Worm (Caenorhabditis elegans): ENCODE data around the gene srb-16.

srb-16 gene

DNA sequence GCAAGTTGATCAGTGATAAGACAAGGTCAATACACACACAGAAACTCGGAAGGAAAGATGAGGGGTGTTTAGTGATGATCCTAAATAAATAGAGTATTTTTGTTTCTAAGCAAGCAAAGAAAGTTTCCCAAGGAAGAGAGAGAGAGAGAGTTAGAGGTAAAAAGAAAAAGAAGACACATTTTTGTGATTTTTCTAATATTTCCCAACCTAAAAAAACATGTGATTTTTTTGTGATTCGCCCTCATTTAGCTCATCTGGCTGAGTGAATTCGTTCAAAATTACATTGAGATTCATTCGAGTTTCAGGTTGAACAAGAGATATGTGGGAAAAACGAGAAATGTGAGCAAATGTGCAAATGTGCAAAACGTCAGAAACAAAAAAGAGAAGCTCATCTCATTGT, at the start of gene srb-16:
TSS of gene srb-16 (minus strand) at position 101 of the 400 bp plus-strand sequence.
- TF ChIP-seq sptf-1 (tag; optimal IDR thresholded peaks at IDR 0.05), result no peak
- TF ChIP-seq cnd-1 (tag; optimal IDR thresholded peaks at IDR 0.05), result no peak
- no peak for TF ChIP-seq zip-8 (tag; optimal IDR thresholded peaks at IDR 0.05)
- TF ChIP-seq elt-3 (tag; optimal IDR thresholded peaks at IDR 0.05), result no peak
- no peak for TF ChIP-seq snpc-4 (tag; optimal IDR thresholded peaks at IDR 0.05)
- TF ChIP-seq nhr-28 (tag; optimal IDR thresholded peaks at IDR 0.05), result no peak
- TF ChIP-seq sem-2 (GFP tag; optimal IDR thresholded peaks at IDR 0.05), result no peak
- TF ChIP-seq ceh-39 (tag; optimal IDR thresholded peaks at IDR 0.05), result no peak
- no peak for TF ChIP-seq pha-4 (tag; optimal IDR thresholded peaks at IDR 0.05)

DNA sequence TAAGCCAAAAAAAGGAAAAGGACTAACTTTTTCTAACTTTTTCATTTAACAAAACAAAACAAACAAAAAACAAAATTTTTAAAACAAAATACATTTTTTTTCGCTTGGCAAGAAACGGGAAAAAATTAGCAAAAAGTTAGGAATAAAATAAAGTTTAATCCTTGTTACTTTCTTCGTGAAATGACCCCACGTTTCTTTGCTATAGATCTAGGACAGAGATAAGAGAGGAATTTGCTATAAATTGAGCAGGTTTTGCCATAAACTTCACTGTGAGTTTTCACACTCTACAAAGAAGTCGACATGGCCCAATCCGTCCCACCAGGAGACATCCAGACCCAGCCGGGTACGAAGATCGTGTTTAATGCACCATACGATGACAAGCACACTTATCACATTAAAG, 48.8 kb upstream of the srb-16 start, which contains the start of gene msp-50:
TSS of gene msp-50 (plus strand) at position 301 of the 400 bp plus-strand sequence.
- TF ChIP-seq pha-4 (tag; optimal IDR thresholded peaks at IDR 0.05) (no peak), unc-62 (GFP tag; optimal IDR thresholded peaks at IDR 0.05) (no peak), mab-5 (tag; optimal IDR thresholded peaks at IDR 0.05) (no peak), bed-3 (GFP tag; optimal IDR thresholded peaks at IDR 0.05) (no peak), elt-3 (tag; optimal IDR thresholded peaks at IDR 0.05) (no peak), nhr-28 (tag; optimal IDR thresholded peaks at IDR 0.05) (no peak), zip-8 (tag; optimal IDR thresholded peaks at IDR 0.05) (no peak), nhr-76 (tag; optimal IDR thresholded peaks at IDR 0.05) (no peak), mls-2 (tag; optimal IDR thresholded peaks at IDR 0.05) (no peak)

DNA sequence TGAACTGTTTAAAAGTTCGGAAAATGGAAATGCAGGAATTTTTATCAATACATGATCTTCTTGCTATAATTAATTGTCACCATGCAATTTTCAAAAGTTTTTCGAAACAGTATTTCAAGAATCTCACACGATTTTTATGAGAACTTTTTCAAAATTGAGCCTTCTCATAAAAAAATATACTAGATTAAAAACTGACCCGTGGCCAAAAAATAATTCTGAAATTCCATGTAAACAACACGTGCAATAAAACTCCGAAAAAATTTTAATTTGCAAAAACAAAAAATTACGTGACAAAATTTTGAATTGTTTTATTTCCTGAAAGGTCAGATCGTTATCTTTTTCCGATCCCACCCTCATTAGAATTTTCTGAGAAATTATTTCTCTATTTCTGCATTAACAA, 44.8 kb upstream of the srb-16 start, which contains the start of gene C34F11.5:
TSS of gene C34F11.5 (plus strand) at position 301 of the 400 bp plus-strand sequence.
- TF ChIP-seq elt-1 (tag; optimal IDR thresholded peaks at IDR 0.05; ENCODE audit: borderline replicate concordance, insufficient read depth) (no peak), pha-4 (tag; optimal IDR thresholded peaks at IDR 0.05) (no peak), snpc-4 (tag; optimal IDR thresholded peaks at IDR 0.05) (no peak), sem-2 (GFP tag; optimal IDR thresholded peaks at IDR 0.05) (no peak), flh-1 (GFP tag; optimal IDR thresholded peaks at IDR 0.05) (no peak), nhr-12 (tag; optimal IDR thresholded peaks at IDR 0.05) (no peak), ceh-83 (GFP tag; optimal IDR thresholded peaks at IDR 0.05) (no peak), unc-39 (tag; optimal IDR thresholded peaks at IDR 0.05) (no peak), lin-32 (GFP tag; optimal IDR thresholded peaks at IDR 0.05) (no peak), drap-1 (GFP tag; optimal IDR thresholded peaks at IDR 0.05) (no peak), ceh-43 (GFP tag; optimal IDR thresholded peaks at IDR 0.05) (no peak), unc-62 (GFP tag; optimal IDR thresholded peaks at IDR 0.05) (no peak), sptf-1 (tag; optimal IDR thresholded peaks at IDR 0.05) (no peak), ceh-39 (tag; optimal IDR thresholded peaks at IDR 0.05) (no peak), bed-3 (GFP tag; optimal IDR thresholded peaks at IDR 0.05) (no peak), mep-1 (tag; optimal IDR thresholded peaks at IDR 0.05) (no peak)

DNA sequence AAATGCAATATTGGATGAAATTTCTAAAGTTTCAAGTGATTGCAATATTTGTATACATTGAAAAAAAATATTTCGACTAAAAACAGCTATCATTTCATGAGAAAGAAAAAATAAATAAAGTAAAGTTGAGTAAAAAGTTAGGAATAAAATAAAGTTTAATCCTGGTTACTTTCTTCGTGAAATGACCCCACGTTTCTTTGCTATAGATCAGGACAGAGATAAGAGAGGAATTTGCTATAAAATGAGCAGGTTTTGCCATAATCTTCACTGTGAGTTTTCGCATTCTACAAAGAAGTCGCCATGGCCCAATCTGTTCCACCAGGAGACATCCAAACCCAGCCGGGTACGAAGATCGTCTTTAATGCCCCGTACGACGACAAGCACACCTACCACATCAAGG, 43.3 kb upstream of the srb-16 start, which contains the start of gene msp-49:
TSS of gene msp-49 (plus strand) at position 301 of the 400 bp plus-strand sequence.
- TF ChIP-seq sptf-1 (tag; optimal IDR thresholded peaks at IDR 0.05), result no peak
- TF ChIP-seq unc-120 (tag; optimal IDR thresholded peaks at IDR 0.05; ENCODE audit: poor library complexity, severe bottlenecking), result no peak
- TF ChIP-seq lin-32 (GFP tag; optimal IDR thresholded peaks at IDR 0.05), result no peak
- TF ChIP-seq unc-39 (tag; optimal IDR thresholded peaks at IDR 0.05), result no peak
- TF ChIP-seq elt-3 (tag; optimal IDR thresholded peaks at IDR 0.05), result no peak
- TF ChIP-seq cnd-1 (tag; optimal IDR thresholded peaks at IDR 0.05), result no peak
- TF ChIP-seq lsy-2 (tag; optimal IDR thresholded peaks at IDR 0.05), result no peak
- TF ChIP-seq drap-1 (GFP tag; optimal IDR thresholded peaks at IDR 0.05), result no peak
- no peak for TF ChIP-seq nhr-28 (tag; optimal IDR thresholded peaks at IDR 0.05)
- TF ChIP-seq nhr-2 (tag; optimal IDR thresholded peaks at IDR 0.05), result no peak
- no peak for TF ChIP-seq lin-13 (tag; optimal IDR thresholded peaks at IDR 0.05)
- TF ChIP-seq ceh-83 (GFP tag; optimal IDR thresholded peaks at IDR 0.05), result no peak

DNA sequence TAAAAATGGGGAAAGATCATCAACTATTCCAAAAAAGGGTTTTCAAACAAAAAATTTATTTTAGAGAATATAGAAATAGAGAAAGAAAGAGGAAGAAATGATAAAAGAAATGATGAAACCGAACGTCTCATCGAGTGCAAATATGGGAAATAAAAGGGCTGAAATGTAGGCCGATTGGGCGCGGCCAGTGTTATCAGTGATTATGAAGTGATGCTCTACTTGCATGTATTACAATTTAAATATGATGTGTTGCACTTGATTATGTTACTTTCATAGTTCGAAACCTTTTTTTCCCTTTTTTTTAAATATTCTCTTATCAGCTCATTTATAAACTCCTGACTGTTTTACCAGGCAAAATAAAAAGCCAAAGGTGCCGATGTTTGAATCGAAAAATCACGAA, 41.0 kb upstream of the srb-16 start:
- no peak for TF ChIP-seq ztf-11 (tag; optimal IDR thresholded peaks at IDR 0.05)
- no peak for TF ChIP-seq drap-1 (GFP tag; optimal IDR thresholded peaks at IDR 0.05)
- TF ChIP-seq ceh-83 (GFP tag; optimal IDR thresholded peaks at IDR 0.05), result no peak

DNA sequence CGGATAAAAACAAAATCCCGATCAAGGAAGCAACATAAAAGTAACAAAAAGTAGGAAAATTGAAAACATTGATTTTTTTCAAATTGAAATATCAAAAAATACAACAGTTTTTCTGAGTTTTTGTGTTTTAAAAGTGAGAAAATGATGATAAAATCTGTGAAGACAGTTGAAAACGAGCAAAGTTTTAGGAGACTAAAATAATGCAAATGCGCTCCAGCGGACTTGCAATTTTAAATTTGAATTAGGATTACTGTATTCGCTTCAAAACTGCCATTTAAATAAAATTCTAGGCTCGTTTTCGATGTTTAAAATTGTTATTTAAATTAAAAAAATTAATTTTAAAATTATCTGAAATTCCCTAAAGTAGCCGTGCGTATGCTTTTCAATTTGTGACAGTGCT, 37.2 kb upstream of the srb-16 start:
- no peak for TF ChIP-seq cnd-1 (tag; optimal IDR thresholded peaks at IDR 0.05)
- TF ChIP-seq nhr-2 (tag; optimal IDR thresholded peaks at IDR 0.05), result no peak

Measured in whole organism, mixed stage, embryonic.